Worm (Caenorhabditis elegans) whole organism, mixed stage, embryonic: ENCODE data around the gene T10D4.14.

ENCODE experiments used
- M03D4.4 ChIP-seq: sonication (generic microtip); optimal IDR thresholded peaks from 2 replicates; lab custom pipeline; 2017; ENCODE audit warnings: mild to moderate bottlenecking, missing genetic modification characterization, missing compliant biosample characterization
- bed-3 ChIP-seq: fragments of 200-800 bp; sonication (Bioruptor generic); optimal IDR thresholded peaks from 3 replicates; lab custom pipeline; 2018; ENCODE audit warnings: mild to moderate bottlenecking, missing genetic modification characterization, moderate library complexity, missing compliant biosample characterization
- blmp-1 ChIP-seq: fragments of 150-350 bp; optimal IDR thresholded peaks from 2 replicates; lab custom pipeline; 2014; ENCODE audit warnings: missing biosample characterization, missing genetic modification characterization
- ceh-39 ChIP-seq: fragments of 150-350 bp; optimal IDR thresholded peaks from 2 replicates; lab custom pipeline; 2014; ENCODE audit warnings: missing biosample characterization, missing genetic modification characterization
- ceh-43 ChIP-seq: fragments of 200-800 bp; sonication (Bioruptor generic); optimal IDR thresholded peaks from 2 replicates; lab custom pipeline; 2018; ENCODE audit warnings: mild to moderate bottlenecking, missing genetic modification characterization, moderate library complexity, missing compliant biosample characterization
- ceh-83 ChIP-seq: fragments of 200-800 bp; sonication (Bioruptor generic); optimal IDR thresholded peaks from 2 replicates; lab custom pipeline; 2018; ENCODE audit warnings: mild to moderate bottlenecking, missing genetic modification characterization, missing compliant biosample characterization
- ces-1 ChIP-seq: fragments of 150-350 bp; optimal IDR thresholded peaks from 2 replicates; lab custom pipeline; 2014; ENCODE audit warnings: missing biosample characterization, missing genetic modification reagents, missing genetic modification characterization
- cnd-1 ChIP-seq: fragments of 200-800 bp; sonication (Bioruptor generic); optimal IDR thresholded peaks from 2 replicates; lab custom pipeline; 2018; ENCODE audit warnings: mild to moderate bottlenecking, missing genetic modification characterization, missing compliant biosample characterization
- drap-1 ChIP-seq: fragments of 200-800 bp; sonication (Bioruptor generic); optimal IDR thresholded peaks from 3 replicates; lab custom pipeline; 2018; ENCODE audit warnings: mild to moderate bottlenecking, missing genetic modification characterization, missing compliant biosample characterization
- elt-1 ChIP-seq: sonication (generic microtip); optimal IDR thresholded peaks from 2 replicates; lab custom pipeline; 2017; ENCODE audit warnings: missing genetic modification characterization, mild to moderate bottlenecking, missing compliant biosample characterization, antibody characterized with exemption, moderate library complexity, borderline replicate concordance; ENCODE audit not compliant: insufficient read depth
- elt-3 ChIP-seq: fragments of 150-350 bp; optimal IDR thresholded peaks from 2 replicates; lab custom pipeline; 2014; ENCODE audit warnings: missing biosample characterization, missing genetic modification characterization
- ham-2 ChIP-seq: fragments of 200-800 bp; sonication (Bioruptor generic); optimal IDR thresholded peaks from 2 replicates; lab custom pipeline; 2018; ENCODE audit warnings: mild to moderate bottlenecking, missing genetic modification characterization, missing compliant biosample characterization
- hlh-1 ChIP-seq: fragments of 150-350 bp; optimal IDR thresholded peaks from 2 replicates; lab custom pipeline; 2014; ENCODE audit warnings: missing biosample characterization, missing genetic modification reagents, missing genetic modification characterization
- lin-13 ChIP-seq: fragments of 150-350 bp; optimal IDR thresholded peaks from 2 replicates; lab custom pipeline; 2014; ENCODE audit warnings: missing biosample characterization, missing genetic modification characterization
- lsy-2 ChIP-seq: fragments of 150-350 bp; optimal IDR thresholded peaks from 2 replicates; lab custom pipeline; 2014; ENCODE audit warnings: missing biosample characterization, missing genetic modification characterization
- mab-5 ChIP-seq: fragments of 150-350 bp; optimal IDR thresholded peaks from 2 replicates; lab custom pipeline; 2014; ENCODE audit warnings: missing biosample characterization, missing genetic modification characterization
- mep-1 ChIP-seq: fragments of 150-350 bp; optimal IDR thresholded peaks from 2 replicates; lab custom pipeline; 2017; ENCODE audit warnings: missing biosample characterization, missing genetic modification reagents, missing genetic modification characterization, inconsistent platforms
- mls-2 ChIP-seq: sonication (generic microtip); optimal IDR thresholded peaks from 2 replicates; lab custom pipeline; 2016; ENCODE audit warnings: mild to moderate bottlenecking, missing genetic modification characterization, moderate library complexity, missing compliant biosample characterization
- nhr-12 ChIP-seq: fragments of 150-350 bp; optimal IDR thresholded peaks from 2 replicates; lab custom pipeline; 2014; ENCODE audit warnings: missing biosample characterization, missing genetic modification characterization
- nhr-2 ChIP-seq: fragments of 150-350 bp; optimal IDR thresholded peaks from 2 replicates; lab custom pipeline; 2014; ENCODE audit warnings: missing biosample characterization, missing genetic modification characterization
- nhr-237 ChIP-seq: fragments of 150-350 bp; optimal IDR thresholded peaks from 2 replicates; lab custom pipeline; 2014; ENCODE audit warnings: missing biosample characterization, missing genetic modification characterization
- nhr-28 ChIP-seq: fragments of 150-350 bp; optimal IDR thresholded peaks from 2 replicates; lab custom pipeline; 2014; ENCODE audit warnings: missing biosample characterization, missing genetic modification characterization
- nhr-76 ChIP-seq: sonication (generic microtip); optimal IDR thresholded peaks from 2 replicates; lab custom pipeline; 2017; ENCODE audit warnings: missing biosample characterization, missing genetic modification characterization
- pha-4 ChIP-seq: fragments of 150-350 bp; optimal IDR thresholded peaks from 2 replicates; lab custom pipeline; 2018; ENCODE audit warnings: missing biosample characterization, missing genetic modification reagents, missing genetic modification characterization
- sem-2 ChIP-seq: fragments of 200-800 bp; sonication (Bioruptor generic); optimal IDR thresholded peaks from 2 replicates; lab custom pipeline; 2018; ENCODE audit warnings: mild to moderate bottlenecking, missing genetic modification characterization, missing compliant biosample characterization
- snpc-4 ChIP-seq: fragments of 150-350 bp; optimal IDR thresholded peaks from 2 replicates; lab custom pipeline; 2014; ENCODE audit warnings: missing biosample characterization, missing genetic modification characterization
- sptf-1 ChIP-seq: sonication (generic microtip); optimal IDR thresholded peaks from 2 replicates; lab custom pipeline; 2017; ENCODE audit warnings: mild to moderate bottlenecking, missing genetic modification characterization, moderate library complexity, missing compliant biosample characterization
- unc-39 ChIP-seq: fragments of 150-350 bp; optimal IDR thresholded peaks from 2 replicates; lab custom pipeline; 2014; ENCODE audit warnings: missing biosample characterization, missing genetic modification characterization
- unc-62 ChIP-seq: fragments of 150-350 bp; optimal IDR thresholded peaks from 2 replicates; lab custom pipeline; 2014; ENCODE audit warnings: missing biosample characterization, missing genetic modification reagents, missing genetic modification characterization
- zip-8 ChIP-seq: fragments of 150-350 bp; optimal IDR thresholded peaks from 2 replicates; lab custom pipeline; 2014; ENCODE audit warnings: missing biosample characterization, missing genetic modification characterization
- ztf-11 ChIP-seq: fragments of 150-350 bp; optimal IDR thresholded peaks from 2 replicates; lab custom pipeline; 2014; ENCODE audit warnings: missing biosample characterization, missing genetic modification characterization

Gene T10D4.14

ce11 chrII:3158985-3159384, 7.5 kb upstream of the T10D4.14 start, which contains the start of gene sri-34:
Gene sri-34, minus strand, starts transcription at chrII:3159085.
- TF ChIP-seq ceh-83 (GFP tag; lab: Kevin White, UChicago) = no peak
- TF ChIP-seq nhr-2 (tag; lab: Kevin White, UChicago) = no peak
- no peak for TF ChIP-seq zip-8
- no peak for TF ChIP-seq lin-13 (tag; lab: Kevin White, UChicago)
- no peak for TF ChIP-seq cnd-1 (tag; lab: Kevin White, UChicago)
- no peak for TF ChIP-seq nhr-76 (tag; lab: Kevin White, UChicago)
- no peak for TF ChIP-seq unc-62 (GFP tag; lab: Kevin White, UChicago)
- no peak for TF ChIP-seq nhr-237 (tag; lab: Kevin White, UChicago)
- TF ChIP-seq lsy-2 = no peak
- TF ChIP-seq mls-2 (tag; lab: Kevin White, UChicago) = no peak
- no peak for TF ChIP-seq ztf-11
- TF ChIP-seq sptf-1 (tag; lab: Kevin White, UChicago) = no peak
- no peak for TF ChIP-seq M03D4.4 (tag; lab: Kevin White, UChicago)
- no peak for TF ChIP-seq elt-1 (tag; lab: Kevin White, UChicago)

ce11 chrII:3156749-3157148, 5.2 kb upstream of the T10D4.14 start, which contains the start of gene sri-33:
Gene sri-33, minus strand, starts transcription at chrII:3156849.
- TF ChIP-seq elt-1 (tag; lab: Kevin White, UChicago) (no peak), mls-2 (tag; lab: Kevin White, UChicago) (no peak), ces-1 (GFP tag; lab: Kevin White, UChicago) (no peak), ztf-11 (no peak), lsy-2 (no peak), cnd-1 (tag; lab: Kevin White, UChicago) (no peak), nhr-28 (tag; lab: Kevin White, UChicago) (no peak), ceh-83 (GFP tag; lab: Kevin White, UChicago) (no peak), drap-1 (GFP tag; lab: Kevin White, UChicago) (no peak), M03D4.4 (tag; lab: Kevin White, UChicago) (no peak), ceh-39 (no peak), elt-3 (tag; lab: Kevin White, UChicago) (no peak), ceh-43 (GFP tag; lab: Kevin White, UChicago) (no peak)

DNA sequence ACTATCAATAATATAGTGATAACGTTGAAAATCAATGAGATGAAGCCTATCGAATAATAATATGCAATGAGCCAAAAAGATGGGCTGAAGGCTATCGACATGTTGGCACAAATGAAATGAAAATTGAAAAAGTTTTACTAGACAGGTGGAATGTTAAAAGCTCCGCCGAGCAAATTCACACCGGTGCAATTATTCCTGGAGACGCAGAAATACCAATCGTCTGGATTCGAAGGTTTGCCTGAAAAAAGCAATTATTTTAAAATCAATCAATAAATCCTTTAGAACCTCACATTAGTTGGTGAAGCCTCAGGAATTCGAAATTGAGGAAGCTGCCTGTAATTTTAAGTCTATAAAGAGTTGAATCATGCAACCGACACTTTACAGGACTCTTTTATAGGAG, 2.9 kb upstream of the T10D4.14 start, which contains the start of gene sri-32:
sri-32 (minus strand) TSS at position 101 of the 400 bp plus-strand sequence.
- TF ChIP-seq mls-2 (tag; lab: Kevin White, UChicago) (no peak), mep-1 (no peak), sem-2 (GFP tag; lab: Kevin White, UChicago) (no peak), cnd-1 (tag; lab: Kevin White, UChicago) (no peak), drap-1 (GFP tag; lab: Kevin White, UChicago) (no peak), elt-1 (tag; lab: Kevin White, UChicago) (no peak), unc-39 (tag; lab: Kevin White, UChicago) (no peak), ces-1 (GFP tag; lab: Kevin White, UChicago) (no peak), M03D4.4 (tag; lab: Kevin White, UChicago) (no peak)

ce11 chrII:3149521-3150190, 1.9 kb downstream of the T10D4.14 start, which contains the start of the genes T10D4.11 and T10D4.1:
Gene T10D4.11, minus strand, starts transcription at chrII:3149621.
Gene T10D4.1, plus strand, starts transcription at chrII:3150140.
- TF ChIP-seq M03D4.4 (tag; lab: Kevin White, UChicago) (no peak), hlh-1 (tag; lab: Kevin White, UChicago) (no peak), ceh-83 (GFP tag; lab: Kevin White, UChicago) (no peak), ztf-11 (no peak), cnd-1 (tag; lab: Kevin White, UChicago) (no peak), nhr-76 (tag; lab: Kevin White, UChicago) (no peak), ceh-43 (GFP tag; lab: Kevin White, UChicago) (no peak), sem-2 (GFP tag; lab: Kevin White, UChicago) (no peak), mab-5 (tag; lab: Kevin White, UChicago) (no peak), pha-4 (tag; lab: Kevin White, UChicago) (no peak), ham-2 (GFP tag; lab: Kevin White, UChicago) (no peak)

DNA sequence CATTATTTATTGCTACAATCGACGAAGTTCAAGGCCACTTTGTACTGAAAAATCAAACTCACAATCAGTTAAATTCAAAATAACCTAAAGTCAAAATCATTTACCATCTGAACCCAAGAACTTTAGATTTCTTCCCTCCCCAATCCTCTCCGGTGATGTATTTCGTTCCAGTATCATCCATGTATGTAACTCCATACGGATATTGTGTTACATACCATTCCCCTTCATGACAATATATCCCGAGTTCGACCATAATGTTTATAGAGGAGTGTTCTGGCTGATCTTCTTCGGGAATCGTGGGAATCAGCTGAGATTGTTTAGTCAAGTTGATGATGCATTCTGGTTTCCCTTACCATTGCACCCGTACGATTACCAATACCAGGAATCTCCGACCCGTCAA, 3.1 kb downstream of the T10D4.14 start:
- no peak for TF ChIP-seq ces-1 (GFP tag; lab: Kevin White, UChicago)
- TF ChIP-seq pha-4 (tag; lab: Kevin White, UChicago) = no peak
- no peak for TF ChIP-seq bed-3
- no peak for TF ChIP-seq sptf-1 (tag; lab: Kevin White, UChicago)
- no peak for TF ChIP-seq nhr-12 (tag; lab: Kevin White, UChicago)
- TF ChIP-seq hlh-1 (tag; lab: Kevin White, UChicago) = no peak
- no peak for TF ChIP-seq drap-1 (GFP tag; lab: Kevin White, UChicago)
- no peak for TF ChIP-seq ztf-11
- no peak for TF ChIP-seq ceh-83 (GFP tag; lab: Kevin White, UChicago)
- no peak for TF ChIP-seq elt-3 (tag; lab: Kevin White, UChicago)
- TF ChIP-seq snpc-4 (tag; lab: Kevin White, UChicago) = no peak
- no peak for TF ChIP-seq lin-13 (tag; lab: Kevin White, UChicago)
- TF ChIP-seq blmp-1 = no peak
- TF ChIP-seq zip-8 = no peak
- TF ChIP-seq nhr-76 (tag; lab: Kevin White, UChicago) = no peak
